Worm (Caenorhabditis elegans): ENCODE results near the gene srx-13.

srx-13 gene

DNA sequence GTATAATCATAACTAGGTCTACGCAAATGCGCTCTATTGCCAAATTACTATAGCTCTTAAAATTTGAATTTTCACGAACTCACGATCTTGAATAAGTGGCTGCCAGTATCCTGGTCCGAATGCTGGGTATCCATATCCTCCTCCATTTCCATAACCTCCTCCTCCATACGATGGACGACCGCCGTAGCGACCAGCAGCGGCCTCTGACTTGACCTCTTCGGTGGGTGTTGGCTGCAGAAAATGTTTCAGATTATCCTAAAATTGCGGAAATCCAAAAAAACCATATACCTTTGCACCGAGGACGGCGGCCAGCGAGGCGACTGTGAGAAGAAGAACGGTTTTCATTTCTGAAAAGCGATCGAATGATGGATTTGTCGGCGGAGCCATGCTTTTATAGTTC lies 6.3 kb upstream of the srx-13 start, which contains the start of gene perm-4:
Gene perm-4 (minus strand): TSS at position 367 of the 400 bp plus-strand sequence.
- TF ChIP-seq elt-1 (tag; optimal IDR thresholded peaks at IDR 0.05; ENCODE audit: borderline replicate concordance, insufficient read depth) (no peak), sptf-1 (tag; optimal IDR thresholded peaks at IDR 0.05) (no peak), unc-120 (tag; optimal IDR thresholded peaks at IDR 0.05; ENCODE audit: poor library complexity, severe bottlenecking) (no peak), nhr-2 (tag; optimal IDR thresholded peaks at IDR 0.05) (no peak), zip-8 (tag; optimal IDR thresholded peaks at IDR 0.05) (no peak), nhr-12 (tag; optimal IDR thresholded peaks at IDR 0.05) (no peak), flh-1 (GFP tag; optimal IDR thresholded peaks at IDR 0.05) (no peak), unc-39 (tag; optimal IDR thresholded peaks at IDR 0.05) (no peak), elt-3 (tag; optimal IDR thresholded peaks at IDR 0.05) (no peak), mls-2 (tag; optimal IDR thresholded peaks at IDR 0.05) (no peak), nhr-76 (tag; optimal IDR thresholded peaks at IDR 0.05) (no peak), ceh-39 (tag; optimal IDR thresholded peaks at IDR 0.05) (no peak), lsy-2 (tag; optimal IDR thresholded peaks at IDR 0.05) (no peak), ces-1 (GFP tag; optimal IDR thresholded peaks at IDR 0.05) (no peak), mep-1 (tag; optimal IDR thresholded peaks at IDR 0.05) (no peak)

DNA sequence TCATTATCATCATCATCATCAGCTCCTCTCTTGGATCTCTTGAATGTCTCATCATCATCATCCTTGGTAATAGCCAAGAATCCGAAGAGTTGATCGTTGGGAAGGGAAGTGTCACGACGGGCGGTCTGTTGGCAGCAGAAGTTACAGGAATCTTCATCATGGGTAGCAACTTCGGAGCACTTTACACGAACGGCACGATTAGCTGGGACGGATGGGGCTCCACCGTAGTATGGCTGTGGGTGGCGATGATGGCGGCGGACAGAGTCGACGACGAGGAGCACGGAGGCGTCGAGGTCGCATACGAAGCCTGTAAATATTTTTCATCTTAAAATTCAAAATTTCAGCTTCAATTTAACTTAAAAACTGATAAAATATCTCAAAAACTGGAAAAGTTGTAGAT lies 4.9 kb upstream of the srx-13 start:
- no peak for TF ChIP-seq unc-39 (tag; optimal IDR thresholded peaks at IDR 0.05)
- no peak for TF ChIP-seq snpc-4 (tag; optimal IDR thresholded peaks at IDR 0.05)
- TF ChIP-seq nhr-237 (tag; optimal IDR thresholded peaks at IDR 0.05) = no peak
- no peak for TF ChIP-seq cnd-1 (tag; optimal IDR thresholded peaks at IDR 0.05)
- no peak for TF ChIP-seq lsy-2 (tag; optimal IDR thresholded peaks at IDR 0.05)
- TF ChIP-seq nhr-76 (tag; optimal IDR thresholded peaks at IDR 0.05) = no peak
- no peak for TF ChIP-seq tbx-8 (GFP tag; optimal IDR thresholded peaks at IDR 0.05)
- no peak for TF ChIP-seq ceh-83 (GFP tag; optimal IDR thresholded peaks at IDR 0.05)
- no peak for TF ChIP-seq sem-2 (GFP tag; optimal IDR thresholded peaks at IDR 0.05)
- TF ChIP-seq mep-1 (tag; optimal IDR thresholded peaks at IDR 0.05) = no peak
- TF ChIP-seq mab-5 (tag; optimal IDR thresholded peaks at IDR 0.05) = no peak
- no peak for TF ChIP-seq blmp-1 (tag; optimal IDR thresholded peaks at IDR 0.05)
- TF ChIP-seq unc-120 (tag; optimal IDR thresholded peaks at IDR 0.05; ENCODE audit: poor library complexity, severe bottlenecking) = no peak
- no peak for TF ChIP-seq nhr-12 (tag; optimal IDR thresholded peaks at IDR 0.05)
- no peak for TF ChIP-seq sptf-1 (tag; optimal IDR thresholded peaks at IDR 0.05)
- no peak for TF ChIP-seq flh-1 (GFP tag; optimal IDR thresholded peaks at IDR 0.05)
- no peak for TF ChIP-seq ham-2 (GFP tag; optimal IDR thresholded peaks at IDR 0.05)
- no peak for TF ChIP-seq drap-1 (GFP tag; optimal IDR thresholded peaks at IDR 0.05)
- TF ChIP-seq ceh-39 (tag; optimal IDR thresholded peaks at IDR 0.05) = no peak

DNA sequence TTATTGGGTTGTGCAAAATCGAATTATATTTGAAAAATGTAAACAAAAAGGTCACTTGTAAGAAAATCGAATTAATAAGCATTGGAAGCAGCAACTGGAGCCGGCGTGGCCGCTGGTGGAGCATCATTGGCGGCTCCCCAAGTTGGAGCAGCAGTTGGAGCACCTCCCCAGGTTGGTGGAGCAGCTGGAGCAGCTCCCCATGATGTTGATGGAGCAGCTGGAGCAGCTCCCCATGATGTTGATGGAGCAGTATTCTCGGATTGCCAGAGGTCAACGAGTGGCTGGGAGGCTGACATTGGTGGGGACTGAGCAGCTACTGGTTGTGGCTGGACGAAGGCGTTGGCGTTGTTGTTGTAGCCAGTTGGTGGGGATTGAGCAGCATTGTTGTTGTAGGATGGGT lies 3.0 kb upstream of the srx-13 start:
- TF ChIP-seq tbx-8 (GFP tag; optimal IDR thresholded peaks at IDR 0.05) = no peak
- TF ChIP-seq drap-1 (GFP tag; optimal IDR thresholded peaks at IDR 0.05) = no peak
- no peak for TF ChIP-seq hlh-1 (tag; optimal IDR thresholded peaks at IDR 0.05)
- TF ChIP-seq M03D4.4 (tag; optimal IDR thresholded peaks at IDR 0.05) = no peak
- no peak for TF ChIP-seq ceh-39 (tag; optimal IDR thresholded peaks at IDR 0.05)
- no peak for TF ChIP-seq mab-5 (tag; optimal IDR thresholded peaks at IDR 0.05)
- no peak for TF ChIP-seq nhr-12 (tag; optimal IDR thresholded peaks at IDR 0.05)
- TF ChIP-seq unc-39 (tag; optimal IDR thresholded peaks at IDR 0.05) = no peak
- no peak for TF ChIP-seq sem-2 (GFP tag; optimal IDR thresholded peaks at IDR 0.05)
- TF ChIP-seq elt-1 (tag; optimal IDR thresholded peaks at IDR 0.05; ENCODE audit: borderline replicate concordance, insufficient read depth) = no peak
- TF ChIP-seq lin-13 (tag; optimal IDR thresholded peaks at IDR 0.05) = no peak

DNA sequence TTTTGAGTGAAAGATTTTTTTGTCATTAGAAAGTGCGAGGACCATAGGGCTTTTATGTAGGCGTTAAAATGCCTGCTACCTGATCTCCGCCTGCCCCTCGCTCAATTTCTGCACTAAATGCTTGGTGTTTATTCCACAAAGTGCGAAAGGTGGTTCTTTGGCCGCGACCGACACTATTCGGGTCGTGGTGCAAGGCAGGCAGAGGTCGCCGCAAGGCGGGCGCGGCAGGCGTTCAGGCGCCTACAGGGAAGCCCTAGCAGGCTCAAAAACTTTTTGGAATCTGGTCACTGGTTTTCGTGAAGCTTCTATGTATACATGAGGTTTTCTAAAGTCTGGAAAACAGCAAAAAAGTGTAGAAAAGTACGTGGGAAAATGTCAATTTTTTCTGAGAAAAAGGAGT lies 2.4 kb upstream of the srx-13 start:
- no peak for TF ChIP-seq nhr-28 (tag; optimal IDR thresholded peaks at IDR 0.05)
- TF ChIP-seq mab-5 (tag; optimal IDR thresholded peaks at IDR 0.05) = no peak
- no peak for TF ChIP-seq ham-2 (GFP tag; optimal IDR thresholded peaks at IDR 0.05)
- TF ChIP-seq cnd-1 (tag; optimal IDR thresholded peaks at IDR 0.05) = no peak
- no peak for TF ChIP-seq elt-3 (tag; optimal IDR thresholded peaks at IDR 0.05)
- no peak for TF ChIP-seq ceh-83 (GFP tag; optimal IDR thresholded peaks at IDR 0.05)
- no peak for TF ChIP-seq M03D4.4 (tag; optimal IDR thresholded peaks at IDR 0.05)
- no peak for TF ChIP-seq nhr-237 (tag; optimal IDR thresholded peaks at IDR 0.05)
- no peak for TF ChIP-seq sem-2 (GFP tag; optimal IDR thresholded peaks at IDR 0.05)
- no peak for TF ChIP-seq lin-32 (GFP tag; optimal IDR thresholded peaks at IDR 0.05)
- TF ChIP-seq sptf-1 (tag; optimal IDR thresholded peaks at IDR 0.05) = no peak
- no peak for TF ChIP-seq lin-13 (tag; optimal IDR thresholded peaks at IDR 0.05)
- no peak for TF ChIP-seq mep-1 (tag; optimal IDR thresholded peaks at IDR 0.05)

DNA sequence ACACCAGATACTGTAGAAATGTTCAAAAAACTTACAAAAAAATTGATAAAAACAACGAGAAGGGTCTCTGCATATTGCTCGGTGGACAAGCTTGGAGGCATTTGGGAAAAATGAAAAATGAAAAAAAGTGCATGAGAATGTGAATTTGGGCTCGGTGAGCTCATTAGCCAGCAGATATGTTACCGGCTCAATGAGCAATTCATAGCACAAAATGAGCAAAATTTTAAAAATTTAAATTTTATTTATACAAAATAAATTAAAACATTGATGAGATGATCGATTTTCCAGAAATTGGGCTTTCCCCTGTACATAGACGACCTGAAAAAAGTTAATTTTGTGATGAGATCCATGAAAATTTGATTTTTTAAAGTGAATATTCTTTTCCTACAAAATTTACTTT lies 4.8 kb downstream of the srx-13 start, which contains the start of gene srx-14:
Gene srx-14 (minus strand): TSS at position 101 of the 400 bp plus-strand sequence.
- TF ChIP-seq ceh-43 (GFP tag; optimal IDR thresholded peaks at IDR 0.05) (no peak), elt-3 (tag; optimal IDR thresholded peaks at IDR 0.05) (no peak), bed-3 (GFP tag; optimal IDR thresholded peaks at IDR 0.05) (no peak), unc-120 (tag; optimal IDR thresholded peaks at IDR 0.05; ENCODE audit: poor library complexity, severe bottlenecking) (no peak), unc-62 (GFP tag; optimal IDR thresholded peaks at IDR 0.05) (no peak), sptf-1 (tag; optimal IDR thresholded peaks at IDR 0.05) (no peak), unc-39 (tag; optimal IDR thresholded peaks at IDR 0.05) (no peak), ztf-11 (tag; optimal IDR thresholded peaks at IDR 0.05) (no peak), cnd-1 (tag; optimal IDR thresholded peaks at IDR 0.05) (no peak), mls-2 (tag; optimal IDR thresholded peaks at IDR 0.05) (no peak), elt-1 (tag; optimal IDR thresholded peaks at IDR 0.05; ENCODE audit: borderline replicate concordance, insufficient read depth) (no peak), nhr-237 (tag; optimal IDR thresholded peaks at IDR 0.05) (no peak), nhr-28 (tag; optimal IDR thresholded peaks at IDR 0.05) (no peak), lsy-2 (tag; optimal IDR thresholded peaks at IDR 0.05) (no peak), flh-1 (GFP tag; optimal IDR thresholded peaks at IDR 0.05) (no peak), nhr-2 (tag; optimal IDR thresholded peaks at IDR 0.05) (no peak), tbx-8 (GFP tag; optimal IDR thresholded peaks at IDR 0.05) (no peak), ceh-39 (tag; optimal IDR thresholded peaks at IDR 0.05) (no peak)
